Fruit fly (Drosophila melanogaster): ENCODE results near the gene CG13123.

The CG13123 gene

dm6 chr2L:9758856-9759255, 34.1 kb downstream of the CG13123 start (continued):
- peak; percentile 49 for TF ChIP-seq rgr (GFP tag; optimal IDR thresholded peaks at IDR 0.05)
- TF ChIP-seq Vsx2 (GFP tag; optimal IDR thresholded peaks at IDR 0.05; ENCODE audit: partially characterized antibody): no peak
- no peak for TF ChIP-seq jim (GFP tag; optimal IDR thresholded peaks at IDR 0.05)
- no peak for TF ChIP-seq lola (GFP tag; optimal IDR thresholded peaks at IDR 0.05)
- TF ChIP-seq usp (GFP tag; optimal IDR thresholded peaks at IDR 0.05): no peak
- TF ChIP-seq N (GFP tag; optimal IDR thresholded peaks at IDR 0.05): no peak

- no peak for TF ChIP-seq dl (GFP tag; optimal IDR thresholded peaks at IDR 0.05; ENCODE audit: insufficient read depth in 1 of 2, partially characterized antibody in 2 of 2)
- no peak for TF ChIP-seq sage (GFP tag; optimal IDR thresholded peaks at IDR 0.05)
- peak; percentile 84 for TF ChIP-seq sv (GFP tag; optimal IDR thresholded peaks at IDR 0.05)
- peak; percentile 61 for TF ChIP-seq Mio (GFP tag; optimal IDR thresholded peaks at IDR 0.05)
- no peak for TF ChIP-seq CrebA (GFP tag; optimal IDR thresholded peaks at IDR 0.05; ENCODE audit: borderline replicate concordance)
- peak; percentile 94 for TF ChIP-seq ey (GFP tag; optimal IDR thresholded peaks at IDR 0.05)
- TF ChIP-seq Vsx2 (GFP tag; optimal IDR thresholded peaks at IDR 0.05; ENCODE audit: partially characterized antibody): no peak
- peak; percentile 94 for TF ChIP-seq h (GFP tag; optimal IDR thresholded peaks at IDR 0.05)
- TF ChIP-seq Hr83 (GFP tag; optimal IDR thresholded peaks at IDR 0.05; ENCODE audit: poor library complexity, severe bottlenecking): peak; percentile 99
- no peak for TF ChIP-seq pan (optimal IDR thresholded peaks at IDR 0.05)
- peak; percentile 74 for TF ChIP-seq woc (GFP tag; optimal IDR thresholded peaks at IDR 0.05)
- no peak for TF ChIP-seq Dfd (GFP tag; optimal IDR thresholded peaks at IDR 0.05)
- peak; percentile 93 for TF ChIP-seq jim (GFP tag; optimal IDR thresholded peaks at IDR 0.05)
- no peak for TF ChIP-seq Dif (GFP tag; optimal IDR thresholded peaks at IDR 0.05; ENCODE audit: partially characterized antibody)
- TF ChIP-seq Abd-B (GFP tag; optimal IDR thresholded peaks at IDR 0.05): no peak
- no peak for TF ChIP-seq Rel (GFP tag; optimal IDR thresholded peaks at IDR 0.05)
- peak; percentile 12 for TF ChIP-seq Rel (tag; optimal IDR thresholded peaks at IDR 0.05)
- TF ChIP-seq OdsH (GFP tag; optimal IDR thresholded peaks at IDR 0.05): peak; percentile 89
- peak; percentile 90 for TF ChIP-seq fru (GFP tag; optimal IDR thresholded peaks at IDR 0.05)
- TF ChIP-seq HLH106 (tag; optimal IDR thresholded peaks at IDR 0.05): peak; percentile 75
- no peak for TF ChIP-seq tai (GFP tag; optimal IDR thresholded peaks at IDR 0.05)
- TF ChIP-seq foxo (GFP tag; optimal IDR thresholded peaks at IDR 0.05): peak; percentile 44 to 96
- TF ChIP-seq Jra (GFP tag; optimal IDR thresholded peaks at IDR 0.05): peak; percentile 95
- peak; percentile 57 for TF ChIP-seq GATAd (GFP tag; optimal IDR thresholded peaks at IDR 0.05)
- peak; percentile 58 for TF ChIP-seq dmrt93B (GFP tag; optimal IDR thresholded peaks at IDR 0.05)
- no peak for TF ChIP-seq lola (GFP tag; optimal IDR thresholded peaks at IDR 0.05)
- peak; percentile 77 for TF ChIP-seq Sp1 (GFP tag; optimal IDR thresholded peaks at IDR 0.05)
- TF ChIP-seq br (GFP tag; optimal IDR thresholded peaks at IDR 0.05): peak; percentile 90
- peak; percentile 94 for TF ChIP-seq rgr (GFP tag; optimal IDR thresholded peaks at IDR 0.05)
- TF ChIP-seq N (GFP tag; optimal IDR thresholded peaks at IDR 0.05): no peak
- peak; percentile 81 for TF ChIP-seq psq (GFP tag; optimal IDR thresholded peaks at IDR 0.05)
- TF ChIP-seq dsf (GFP tag; optimal IDR thresholded peaks at IDR 0.05; ENCODE audit: borderline replicate concordance): peak; percentile 78
- TF ChIP-seq Hr78 (GFP tag; optimal IDR thresholded peaks at IDR 0.05): no peak
- TF ChIP-seq Myc (optimal IDR thresholded peaks at IDR 0.05): peak; percentile 65
- no peak for TF ChIP-seq usp (GFP tag; optimal IDR thresholded peaks at IDR 0.05)
- no peak for TF ChIP-seq brk (GFP tag; optimal IDR thresholded peaks at IDR 0.05)
- TF ChIP-seq Hnf4 (GFP tag; optimal IDR thresholded peaks at IDR 0.05): peak; percentile 96
- TF ChIP-seq CG9705 (GFP tag; optimal IDR thresholded peaks at IDR 0.05): peak; percentile 59
- TF ChIP-seq CG32264 (GFP tag; optimal IDR thresholded peaks at IDR 0.05): peak; percentile 75
These were observed 34.7 kb downstream of the CG13123 start, which contains the start of gene zf30C for dm6 chr2L:9757990-9758814. Gene zf30C, plus strand, starts transcription at chr2L:9758342.
